Worm (Caenorhabditis elegans): ENCODE measurements around the gene K10D2.5.

K10D2.5 gene

DNA sequence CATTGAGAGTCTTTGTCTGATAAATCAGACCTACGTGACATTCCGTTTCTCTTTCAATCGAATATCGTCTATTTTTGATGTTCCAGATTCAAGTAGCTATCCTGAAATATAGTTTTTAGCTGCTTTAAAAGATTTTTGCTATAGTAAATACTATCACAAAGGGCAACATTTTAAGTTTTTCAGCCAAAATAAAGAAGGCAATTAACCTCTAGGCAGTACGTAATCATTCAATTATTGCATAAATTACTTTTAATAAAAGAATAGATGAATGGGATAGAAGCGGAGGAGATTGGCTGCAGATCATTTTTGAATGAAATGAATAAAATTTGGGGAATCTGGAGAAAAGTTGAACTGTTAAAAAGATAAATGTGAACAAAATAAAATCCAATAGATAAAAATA, 2.8 kb upstream of the K10D2.5 start, which contains the start of gene ulp-1:
Gene ulp-1 (minus strand): TSS at position 101 of the 400 bp plus-strand sequence.
- TF ChIP-seq W03F9.2 (tag; optimal IDR thresholded peaks at IDR 0.05) (no peak), dao-5 (tag; optimal IDR thresholded peaks at IDR 0.05) (no peak), him-1 (tag; optimal IDR thresholded peaks at IDR 0.05) (no peak)

ce11 chrIII:5171945-5172344, 575 bp upstream of the K10D2.5 start, which contains the start of gene prp-19:
TSS of gene prp-19 (minus strand) at chrIII:5172045.
- no peak for TF ChIP-seq W03F9.2 (tag; optimal IDR thresholded peaks at IDR 0.05)
- no peak for TF ChIP-seq him-1 (tag; optimal IDR thresholded peaks at IDR 0.05)
- no peak for TF ChIP-seq dao-5 (tag; optimal IDR thresholded peaks at IDR 0.05)

ce11 chrIII:5173139-5173538, 619 bp downstream of the K10D2.5 start, which contains the start of gene emb-1:
TSS of gene emb-1 (plus strand) at chrIII:5173439.
- TF ChIP-seq dao-5 (tag; optimal IDR thresholded peaks at IDR 0.05): no peak
- TF ChIP-seq W03F9.2 (tag; optimal IDR thresholded peaks at IDR 0.05): no peak
- TF ChIP-seq him-1 (tag; optimal IDR thresholded peaks at IDR 0.05): no peak

ce11 chrIII:5173622-5174021, 1.1 kb downstream of the K10D2.5 start, which contains the start of gene cid-1:
TSS of gene cid-1 (plus strand) at chrIII:5173922.
- no peak for TF ChIP-seq dao-5 (tag; optimal IDR thresholded peaks at IDR 0.05)
- TF ChIP-seq him-1 (tag; optimal IDR thresholded peaks at IDR 0.05): no peak
- TF ChIP-seq W03F9.2 (tag; optimal IDR thresholded peaks at IDR 0.05): no peak

DNA sequence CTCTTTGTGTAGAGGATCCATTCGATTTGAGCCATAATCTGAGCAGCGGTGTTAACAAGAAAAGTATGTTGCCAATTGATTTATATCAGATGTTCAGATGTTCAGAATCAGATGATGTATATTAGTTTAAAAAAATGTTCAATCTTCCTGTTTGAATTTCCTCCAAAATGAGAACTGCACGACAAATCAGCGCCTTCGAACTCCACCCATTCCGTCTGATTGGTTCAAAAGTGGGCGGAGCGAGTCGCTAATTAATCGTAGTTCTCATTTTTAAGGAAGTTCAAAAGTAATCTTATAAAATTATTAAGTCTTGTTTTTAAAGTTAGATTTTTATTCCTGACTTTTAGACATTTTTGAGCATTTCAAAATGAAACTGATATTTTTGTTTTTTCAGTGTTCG, 6.6 kb downstream of the K10D2.5 start:
- TF ChIP-seq W03F9.2 (tag; optimal IDR thresholded peaks at IDR 0.05) (no peak), him-1 (tag; optimal IDR thresholded peaks at IDR 0.05) (no peak), dao-5 (tag; optimal IDR thresholded peaks at IDR 0.05) (no peak)

DNA sequence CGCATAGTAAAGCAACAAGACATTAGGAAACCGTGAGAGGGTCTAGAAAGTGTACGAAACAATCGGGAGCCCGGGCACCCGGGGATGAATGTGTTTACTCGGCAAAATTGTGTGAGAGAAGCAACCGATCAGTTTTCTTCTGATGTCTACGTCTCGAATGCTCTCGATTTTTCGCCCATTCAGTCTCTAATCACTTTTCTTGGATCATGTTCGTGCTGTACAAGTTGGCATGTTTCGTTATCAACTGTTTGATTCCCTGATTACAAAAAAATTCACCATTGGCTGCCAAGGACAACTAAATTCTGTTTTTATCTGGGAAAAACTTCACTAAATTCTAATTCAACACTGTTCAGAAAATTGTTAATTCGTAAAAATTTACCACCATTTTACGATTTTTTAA, 8.1 kb downstream of the K10D2.5 start:
- no peak for TF ChIP-seq him-1 (tag; optimal IDR thresholded peaks at IDR 0.05)
- no peak for TF ChIP-seq W03F9.2 (tag; optimal IDR thresholded peaks at IDR 0.05)
- no peak for TF ChIP-seq dao-5 (tag; optimal IDR thresholded peaks at IDR 0.05)

DNA sequence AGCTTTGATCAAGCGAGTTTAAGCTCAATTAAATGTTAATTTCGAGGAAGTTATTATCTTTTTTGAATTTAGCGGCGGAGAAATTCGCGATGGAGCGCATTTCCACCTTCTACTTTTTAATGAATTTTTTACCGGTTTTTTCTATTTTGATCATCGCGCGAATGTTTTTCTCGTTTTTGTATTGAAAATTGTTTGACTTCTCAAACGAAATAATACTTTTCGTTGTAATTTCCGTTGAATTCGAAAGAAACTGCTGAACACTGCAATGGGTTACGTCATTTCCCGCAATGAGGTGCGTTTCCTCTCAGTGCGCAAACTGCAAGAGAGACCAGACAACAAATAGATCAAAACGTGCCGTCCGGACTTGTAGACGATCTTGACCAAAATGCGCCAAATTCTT, 8.7 kb downstream of the K10D2.5 start:
- TF ChIP-seq him-1 (tag; optimal IDR thresholded peaks at IDR 0.05): no peak
- TF ChIP-seq dao-5 (tag; optimal IDR thresholded peaks at IDR 0.05): no peak
- no peak for TF ChIP-seq W03F9.2 (tag; optimal IDR thresholded peaks at IDR 0.05)

DNA sequence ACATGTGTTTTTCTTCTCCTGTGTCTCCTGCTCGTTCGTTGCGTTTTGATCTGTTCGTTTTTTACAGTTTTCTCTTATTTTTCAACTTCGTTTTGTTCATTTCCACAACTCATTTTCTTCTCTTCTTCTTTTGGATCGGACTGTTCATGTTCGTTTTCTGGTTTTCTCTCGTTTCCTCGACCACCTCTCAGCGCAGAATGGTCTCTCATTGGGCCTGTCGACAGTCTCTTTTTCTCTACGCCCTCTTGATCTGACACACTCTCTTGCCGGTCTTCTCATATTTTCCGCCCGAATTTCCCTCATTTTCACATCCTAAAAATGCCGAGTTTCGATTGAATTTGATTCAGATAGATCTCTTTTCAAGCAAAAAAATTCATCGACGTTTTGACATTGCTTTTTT, 9.1 kb downstream of the K10D2.5 start:
- TF ChIP-seq dao-5 (tag; optimal IDR thresholded peaks at IDR 0.05) (no peak), him-1 (tag; optimal IDR thresholded peaks at IDR 0.05) (no peak), W03F9.2 (tag; optimal IDR thresholded peaks at IDR 0.05) (no peak)

ce11 chrIII:5183372-5183771, 10.9 kb downstream of the K10D2.5 start:
- TF ChIP-seq W03F9.2 (tag; optimal IDR thresholded peaks at IDR 0.05): no peak
- TF ChIP-seq him-1 (tag; optimal IDR thresholded peaks at IDR 0.05): no peak
- no peak for TF ChIP-seq dao-5 (tag; optimal IDR thresholded peaks at IDR 0.05)

DNA sequence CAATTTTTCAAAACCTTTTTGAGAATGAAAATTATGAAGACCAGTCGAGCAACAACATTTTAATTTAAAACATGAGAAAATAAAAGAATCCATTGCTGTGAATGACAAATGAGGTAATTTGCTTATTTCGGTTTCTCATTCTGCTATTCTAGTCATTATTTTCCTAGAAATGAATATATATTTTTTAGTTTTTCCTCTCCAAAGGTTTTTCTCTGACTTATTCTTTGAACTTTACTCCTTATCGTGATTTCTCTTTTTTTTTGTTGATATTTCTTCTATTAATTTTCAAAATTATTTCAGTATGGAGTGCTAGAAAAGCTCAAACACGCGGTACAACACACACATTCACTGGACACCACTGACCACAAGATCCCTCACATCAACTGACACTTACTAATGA, 13.1 kb downstream of the K10D2.5 start, which contains the start of gene pup-2:
Gene pup-2 (plus strand): TSS at position 301 of the 400 bp plus-strand sequence.
- TF ChIP-seq W03F9.2 (tag; optimal IDR thresholded peaks at IDR 0.05) (no peak), him-1 (tag; optimal IDR thresholded peaks at IDR 0.05) (no peak), dao-5 (tag; optimal IDR thresholded peaks at IDR 0.05) (no peak)

DNA sequence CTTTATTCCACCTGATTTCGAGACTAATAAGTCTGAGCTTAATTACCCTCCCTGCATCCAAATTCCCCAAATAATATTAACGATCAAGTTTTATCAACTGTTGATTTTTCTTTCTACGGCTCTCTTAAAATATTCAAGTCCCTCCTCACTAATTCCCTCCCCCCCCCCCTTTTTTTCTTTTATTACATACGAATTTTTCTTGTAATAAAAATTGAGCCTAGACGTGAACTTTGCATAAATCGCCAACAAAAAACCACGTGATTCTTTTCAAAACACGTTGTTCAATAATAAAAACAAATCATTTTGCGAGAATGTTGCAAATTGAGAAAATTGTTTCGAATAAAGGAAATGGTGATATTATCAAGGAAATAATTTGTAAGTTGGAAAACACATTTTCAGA, 15.9 kb downstream of the K10D2.5 start, which contains the start of gene K10D2.8:
Gene K10D2.8 (plus strand): TSS at position 301 of the 400 bp plus-strand sequence.
- no peak for TF ChIP-seq W03F9.2 (tag; optimal IDR thresholded peaks at IDR 0.05)
- no peak for TF ChIP-seq him-1 (tag; optimal IDR thresholded peaks at IDR 0.05)
- TF ChIP-seq dao-5 (tag; optimal IDR thresholded peaks at IDR 0.05): no peak

DNA sequence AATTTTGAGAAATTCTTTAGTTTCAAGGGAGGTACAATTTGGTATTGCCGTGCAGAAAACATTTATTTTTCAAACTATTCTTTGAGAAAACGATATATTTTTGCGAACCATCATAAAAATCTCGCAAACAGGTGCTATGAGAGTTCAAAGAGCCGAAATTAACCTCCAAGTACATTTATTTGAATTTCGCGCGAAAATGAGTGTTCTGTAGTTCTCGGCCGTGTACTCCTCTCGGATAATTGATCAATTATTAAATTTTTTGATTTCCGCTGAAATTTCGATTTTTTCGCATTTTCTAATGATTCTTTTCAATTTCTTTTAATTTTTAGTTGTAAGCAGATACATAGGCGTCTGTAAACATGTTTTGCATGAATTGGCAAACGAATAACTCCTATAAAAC, 17.7 kb downstream of the K10D2.5 start:
- no peak for TF ChIP-seq him-1 (tag; optimal IDR thresholded peaks at IDR 0.05)
- no peak for TF ChIP-seq W03F9.2 (tag; optimal IDR thresholded peaks at IDR 0.05)
- TF ChIP-seq dao-5 (tag; optimal IDR thresholded peaks at IDR 0.05): no peak

- TF ChIP-seq W03F9.2 (tag; optimal IDR thresholded peaks at IDR 0.05) (peak; percentile 45), him-1 (tag; optimal IDR thresholded peaks at IDR 0.05) (no peak)
These were observed 18.2 kb downstream of the K10D2.5 start, which contains the start of gene hira-1 for ce11 chrIII:5190671-5191174. TSS of gene hira-1 (plus strand) at chrIII:5191124.

DNA sequence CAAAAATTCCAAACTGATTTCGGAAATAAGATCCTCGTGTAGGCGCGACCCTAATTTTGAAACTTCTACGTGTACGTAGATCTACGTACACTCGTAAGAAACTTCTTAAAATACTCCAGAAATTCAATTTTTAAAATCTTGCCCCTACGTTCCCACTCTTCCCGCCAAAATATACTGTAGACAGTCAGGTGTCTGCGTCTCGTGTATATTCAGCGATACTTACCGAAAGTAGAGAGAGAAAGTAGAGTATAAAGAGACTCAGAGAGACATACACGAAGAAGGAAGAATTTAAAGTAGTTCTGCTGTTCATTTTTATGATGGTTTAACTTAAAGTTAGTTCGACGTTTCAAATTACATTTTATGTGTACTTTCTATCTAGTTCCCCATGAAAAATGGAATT, 20.7 kb downstream of the K10D2.5 start:
- TF ChIP-seq dao-5 (tag; optimal IDR thresholded peaks at IDR 0.05): no peak
- no peak for TF ChIP-seq W03F9.2 (tag; optimal IDR thresholded peaks at IDR 0.05)
- no peak for TF ChIP-seq him-1 (tag; optimal IDR thresholded peaks at IDR 0.05)

ce11 chrIII:5195690-5196089, 23.2 kb downstream of the K10D2.5 start, which contains the start of gene moc-6:
TSS of gene moc-6 (plus strand) at chrIII:5195990.
- TF ChIP-seq W03F9.2 (tag; optimal IDR thresholded peaks at IDR 0.05) (no peak), dao-5 (tag; optimal IDR thresholded peaks at IDR 0.05) (no peak), him-1 (tag; optimal IDR thresholded peaks at IDR 0.05) (no peak)
